Worm (Caenorhabditis elegans): Measurements from ENCODE around the gene nhr-116.
"Not testable (repeated sequence)": the region's sequence is repeated elsewhere in the genome, so short reads cannot be mapped to it uniquely, and the experiment has no call there.

Gene nhr-116

ce11 chrV:16949609-16950008, 37.6 kb downstream of the nhr-116 start, which contains the start of gene fbxa-111:
fbxa-111 (minus strand) TSS chrV:16949709.
- not testable (repeated sequence) for TF ChIP-seq drap-1 (GFP tag; optimal IDR thresholded peaks at IDR 0.05); ham-2 (GFP tag; optimal IDR thresholded peaks at IDR 0.05); zip-8 (tag; optimal IDR thresholded peaks at IDR 0.05)

ce11 chrV:16950036-16950435, 38.0 kb downstream of the nhr-116 start:
- TF ChIP-seq flh-1 (GFP tag; optimal IDR thresholded peaks at IDR 0.05) (no peak), ham-2 (GFP tag; optimal IDR thresholded peaks at IDR 0.05) (no peak), bed-3 (GFP tag; optimal IDR thresholded peaks at IDR 0.05) (no peak), nhr-12 (tag; optimal IDR thresholded peaks at IDR 0.05) (no peak), elt-3 (tag; optimal IDR thresholded peaks at IDR 0.05) (no peak), ceh-43 (GFP tag; optimal IDR thresholded peaks at IDR 0.05) (no peak), zip-8 (tag; optimal IDR thresholded peaks at IDR 0.05) (no peak), sptf-1 (tag; optimal IDR thresholded peaks at IDR 0.05) (no peak), cnd-1 (tag; optimal IDR thresholded peaks at IDR 0.05) (no peak), pha-4 (tag; optimal IDR thresholded peaks at IDR 0.05) (no peak), lin-13 (tag; optimal IDR thresholded peaks at IDR 0.05) (no peak), ceh-83 (GFP tag; optimal IDR thresholded peaks at IDR 0.05) (no peak), snpc-4 (tag; optimal IDR thresholded peaks at IDR 0.05) (no peak), mls-2 (tag; optimal IDR thresholded peaks at IDR 0.05) (no peak), nhr-2 (tag; optimal IDR thresholded peaks at IDR 0.05) (no peak), mep-1 (tag; optimal IDR thresholded peaks at IDR 0.05) (no peak), ces-1 (GFP tag; optimal IDR thresholded peaks at IDR 0.05) (no peak), lin-32 (GFP tag; optimal IDR thresholded peaks at IDR 0.05) (no peak)

- TF ChIP-seq sptf-1 (tag; optimal IDR thresholded peaks at IDR 0.05): no peak
- TF ChIP-seq nhr-237 (tag; optimal IDR thresholded peaks at IDR 0.05): no peak
- no peak for TF ChIP-seq ceh-83 (GFP tag; optimal IDR thresholded peaks at IDR 0.05)
- TF ChIP-seq nhr-28 (tag; optimal IDR thresholded peaks at IDR 0.05): no peak
- TF ChIP-seq hlh-1 (tag; optimal IDR thresholded peaks at IDR 0.05): no peak
- no peak for TF ChIP-seq blmp-1 (tag; optimal IDR thresholded peaks at IDR 0.05)
Observed at ce11 chrV:16951504-16951903, 39.5 kb downstream of the nhr-116 start, which contains the start of gene clec-238. clec-238 (plus strand) TSS chrV:16951804.

- no peak for TF ChIP-seq unc-120 (tag; optimal IDR thresholded peaks at IDR 0.05; ENCODE audit: poor library complexity, severe bottlenecking)
- TF ChIP-seq flh-1 (GFP tag; optimal IDR thresholded peaks at IDR 0.05): no peak
- TF ChIP-seq elt-3 (tag; optimal IDR thresholded peaks at IDR 0.05): no peak
- no peak for TF ChIP-seq M03D4.4 (tag; optimal IDR thresholded peaks at IDR 0.05)
- TF ChIP-seq drap-1 (GFP tag; optimal IDR thresholded peaks at IDR 0.05): no peak
- TF ChIP-seq unc-62 (GFP tag; optimal IDR thresholded peaks at IDR 0.05): no peak
- TF ChIP-seq ces-1 (GFP tag; optimal IDR thresholded peaks at IDR 0.05): no peak
- TF ChIP-seq nhr-237 (tag; optimal IDR thresholded peaks at IDR 0.05): no peak
- TF ChIP-seq nhr-12 (tag; optimal IDR thresholded peaks at IDR 0.05): no peak
- no peak for TF ChIP-seq cnd-1 (tag; optimal IDR thresholded peaks at IDR 0.05)
Observed at ce11 chrV:16954766-16955165, 42.7 kb downstream of the nhr-116 start, which contains the start of gene srh-206. srh-206 (minus strand) TSS chrV:16954866.

ce11 chrV:16956229-16956628, 44.2 kb downstream of the nhr-116 start, which contains the start of gene clec-239:
clec-239 (plus strand) TSS chrV:16956529.
- TF ChIP-seq elt-3 (tag; optimal IDR thresholded peaks at IDR 0.05): no peak
- no peak for TF ChIP-seq M03D4.4 (tag; optimal IDR thresholded peaks at IDR 0.05)
- no peak for TF ChIP-seq unc-120 (tag; optimal IDR thresholded peaks at IDR 0.05; ENCODE audit: poor library complexity, severe bottlenecking)
- no peak for TF ChIP-seq flh-1 (GFP tag; optimal IDR thresholded peaks at IDR 0.05)
- no peak for TF ChIP-seq elt-1 (tag; optimal IDR thresholded peaks at IDR 0.05; ENCODE audit: borderline replicate concordance, insufficient read depth)

- TF ChIP-seq ham-2 (GFP tag; optimal IDR thresholded peaks at IDR 0.05) (no peak), ceh-83 (GFP tag; optimal IDR thresholded peaks at IDR 0.05) (no peak), tbx-8 (GFP tag; optimal IDR thresholded peaks at IDR 0.05) (no peak), lin-13 (tag; optimal IDR thresholded peaks at IDR 0.05) (no peak)
Observed at ce11 chrV:16958975-16959374, 46.9 kb downstream of the nhr-116 start.

Data from whole organism, mixed stage, embryonic.